Fruit fly (Drosophila melanogaster): ENCODE data around the gene Bre1.

The Bre1 gene

DNA sequence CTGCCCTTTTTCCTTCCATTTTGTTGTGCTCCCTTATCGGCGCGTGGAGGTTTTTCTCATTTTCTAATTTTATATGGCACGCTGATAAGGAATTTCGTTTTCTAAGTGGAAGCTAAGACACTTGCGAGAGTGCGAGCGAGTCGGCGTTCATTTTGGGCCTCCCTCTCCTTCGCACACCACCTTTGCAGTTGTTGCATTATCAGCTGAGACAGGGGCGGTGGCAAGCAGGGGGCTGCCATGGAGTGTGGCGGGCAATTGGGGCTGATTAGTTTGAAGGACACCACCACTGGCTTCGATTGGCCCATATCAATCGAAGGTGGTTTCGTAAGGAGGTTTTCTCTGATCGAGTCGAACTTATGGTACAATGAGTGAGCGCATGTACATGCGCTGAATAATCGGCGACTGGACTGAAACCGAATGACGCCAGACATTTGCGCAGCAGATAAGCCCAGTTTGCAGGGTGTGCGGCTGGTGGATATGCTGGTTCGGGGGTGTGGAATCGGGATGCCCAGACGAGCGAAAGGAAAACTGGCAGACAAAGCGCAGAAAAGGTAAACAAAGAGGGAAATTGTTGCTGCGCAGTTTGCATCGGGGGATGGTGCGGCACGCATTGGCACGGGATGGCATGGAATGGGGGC, 15.8 kb upstream of the Bre1 start (continued):
- TF ChIP-seq pros (GFP tag; optimal IDR thresholded peaks at IDR 0.05) (peak; percentile 86), ftz-f1 (GFP tag; optimal IDR thresholded peaks at IDR 0.05) (peak; percentile 93), chm (GFP tag; IDR thresholded peaks at IDR 0.05) (0 out of 2 replicates have a peak, but pooled peaks have one; percentile 16), sna (GFP tag; IDR thresholded peaks at IDR 0.05; ENCODE audit: partially characterized antibody) (0 out of 2 replicates have a peak, but pooled peaks have one; percentile 28), CG7745 (tag; optimal IDR thresholded peaks at IDR 0.05) (peak; percentile 67), CG15269 (tag; optimal IDR thresholded peaks at IDR 0.05) (no peak), hbn (GFP tag; IDR thresholded peaks at IDR 0.05; ENCODE audit: partially characterized antibody) (no peak), tup (GFP tag; optimal IDR thresholded peaks at IDR 0.05) (peak; percentile 10), rib (GFP tag; IDR thresholded peaks at IDR 0.05) (peak; percentile 17; the same call in 1 of the 2 replicates), dati (GFP tag; IDR thresholded peaks at IDR 0.05) (no peak), Ets65A (GFP tag) (peak; percentile 51), ttk (GFP tag; IDR thresholded peaks at IDR 0.05) (peak; percentile 38; the same call in 1 of the 2 replicates), Deaf1 (tag; optimal IDR thresholded peaks at IDR 0.05) (peak; percentile 17), Pdp1 (GFP tag; optimal IDR thresholded peaks at IDR 0.05) (peak in 1 of 2 experiments; percentile 63), CG10543 (GFP tag; optimal IDR thresholded peaks at IDR 0.05) (peak; percentile 66), gem (tag; optimal IDR thresholded peaks at IDR 0.05) (no peak), Side (GFP tag; optimal IDR thresholded peaks at IDR 0.05) (no peak), vnd (GFP tag; IDR thresholded peaks at IDR 0.05; ENCODE audit: partially characterized antibody) (0 out of 3 replicates have a peak, but pooled peaks have one; percentile 46), sd (tag; optimal IDR thresholded peaks at IDR 0.05) (peak; percentile 59), CG34376 (GFP tag; optimal IDR thresholded peaks at IDR 0.05) (peak; percentile 95), CG15479 (GFP tag; optimal IDR thresholded peaks at IDR 0.05) (peak; percentile 91), grn (GFP tag; optimal IDR thresholded peaks at IDR 0.05) (peak; percentile 97), CG12942 (GFP tag; optimal IDR thresholded peaks at IDR 0.05) (no peak), dmrt99B (tag; optimal IDR thresholded peaks at IDR 0.05) (no peak), phol (tag; optimal IDR thresholded peaks at IDR 0.05) (no peak), CG12071 (GFP tag; optimal IDR thresholded peaks at IDR 0.05) (peak; percentile 10), Med (GFP tag) (peak; percentile 75), mirr (GFP tag; optimal IDR thresholded peaks at IDR 0.05) (peak; percentile 71), nmo (GFP tag; optimal IDR thresholded peaks at IDR 0.05) (no peak), CG13624 (GFP tag; optimal IDR thresholded peaks at IDR 0.05) (peak; percentile 57)

DNA sequence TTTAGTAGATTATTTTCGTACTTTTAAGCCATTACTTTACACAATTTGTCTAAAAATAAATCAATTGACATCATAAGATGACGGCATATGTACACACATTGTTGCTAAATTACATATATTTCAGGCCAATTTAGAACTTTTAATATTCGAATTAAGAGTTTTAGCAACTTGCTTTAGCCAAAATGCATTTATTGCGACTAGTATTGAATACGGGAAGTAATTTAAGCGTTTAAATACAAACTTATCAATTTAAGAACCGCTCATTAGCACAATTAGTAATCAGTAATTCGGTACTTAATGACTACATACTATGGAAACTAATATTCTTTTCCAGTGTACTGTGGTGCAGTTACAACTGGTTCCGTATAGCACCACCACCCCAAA, 15.2 kb upstream of the Bre1 start:
- TF ChIP-seq slou (GFP tag; optimal IDR thresholded peaks at IDR 0.05) (no peak), Meics (GFP tag; optimal IDR thresholded peaks at IDR 0.05) (peak; percentile 18), chinmo (GFP tag; IDR thresholded peaks at IDR 0.05; ENCODE audit: partially characterized antibody) (no peak), bsh (GFP tag; optimal IDR thresholded peaks at IDR 0.05) (peak in 1 of 2 experiments; percentile 29), CG7839 (tag; optimal IDR thresholded peaks at IDR 0.05) (peak; percentile 20), kah (GFP tag; optimal IDR thresholded peaks at IDR 0.05) (no peak), Hmr (GFP tag; optimal IDR thresholded peaks at IDR 0.05) (peak; percentile 13), ewg (GFP tag; optimal IDR thresholded peaks at IDR 0.05) (no peak), CG11695 (GFP tag; IDR thresholded peaks at IDR 0.05) (0 out of 3 replicates have a peak, but pooled peaks have one; percentile 21), Fer3 (tag; optimal IDR thresholded peaks at IDR 0.05) (no peak), CG3407 (GFP tag; optimal IDR thresholded peaks at IDR 0.05) (no peak), sisA (GFP tag; IDR thresholded peaks at IDR 0.05) (0 out of 2 replicates have a peak, but pooled peaks have one; percentile 22), Hr51 (GFP tag; optimal IDR thresholded peaks at IDR 0.05) (peak in 1 of 2 experiments; percentile 48), jigr1 (GFP tag; IDR thresholded peaks at IDR 0.05) (0 out of 3 replicates have a peak, but pooled peaks have one; percentile 21), row (GFP tag; IDR thresholded peaks at IDR 0.05) (peak; percentile 42; the same call in 2 of the 3 replicates), Tbp (GFP tag; optimal IDR thresholded peaks at IDR 0.05) (no peak), NfI (GFP tag; optimal IDR thresholded peaks at IDR 0.05) (no peak), pum (GFP tag; optimal IDR thresholded peaks at IDR 0.05) (no peak), Vsx1 (GFP tag; optimal IDR thresholded peaks at IDR 0.05) (no peak)

Measured in whole organism, embryonic.